Fruit fly (Drosophila melanogaster) whole organism, embryonic: ENCODE measurements around the gene CG14669.
A peak's percentile ranks its signal among the peaks of the same experiment; 100 is the strongest.

Experiments used
- Bteb2 ChIP-seq: fragments of 200-800 bp; sonication (Bioruptor generic); optimal IDR thresholded peaks from 2 replicates; lab custom pipeline; 2016; ENCODE audit warnings: missing biosample characterization, missing genetic modification characterization
- CG10147 ChIP-seq: fragments of 200-800 bp; sonication (Bioruptor generic); optimal IDR thresholded peaks from 2 replicates; lab custom pipeline; 2019; ENCODE audit warnings: missing biosample characterization, mild to moderate bottlenecking, missing genetic modification characterization, moderate library complexity
- CG1024 ChIP-seq: fragments of 200-800 bp; sonication (Bioruptor generic); IDR thresholded peaks from 2 replicates; pipeline ENCODE4 v1.3.6; 2022; ENCODE audit warnings: missing biosample characterization, missing genetic modification characterization
- CG10462 ChIP-seq: fragments of 200-800 bp; sonication (Bioruptor generic); optimal IDR thresholded peaks from 2 replicates; lab custom pipeline; 2016; ENCODE audit warnings: missing biosample characterization, missing genetic modification characterization
- CG10565 ChIP-seq: fragments of 200-800 bp; sonication (Bioruptor generic); optimal IDR thresholded peaks from 3 replicates; lab custom pipeline; 2016; ENCODE audit warnings: missing biosample characterization, mild to moderate bottlenecking, missing genetic modification characterization
- CG10654 ChIP-seq: fragments of 200-800 bp; sonication (Bioruptor generic); optimal IDR thresholded peaks from 2 replicates; lab custom pipeline; 2016; ENCODE audit warnings: missing biosample characterization, missing genetic modification characterization
- CG12071 ChIP-seq: fragments of 200-800 bp; sonication (Bioruptor generic); optimal IDR thresholded peaks from 3 replicates; lab custom pipeline; 2018; ENCODE audit warnings: missing biosample characterization, mild to moderate bottlenecking, missing genetic modification characterization
- CG12391 ChIP-seq: fragments of 200-800 bp; sonication (Bioruptor generic); optimal IDR thresholded peaks from 3 replicates; lab custom pipeline; 2018; ENCODE audit warnings: missing biosample characterization, mild to moderate bottlenecking, missing genetic modification characterization, moderate library complexity
- CG12769 ChIP-seq: fragments of 200-800 bp; sonication (Bioruptor generic); optimal IDR thresholded peaks from 2 replicates; lab custom pipeline; 2019; ENCODE audit warnings: missing biosample characterization, mild to moderate bottlenecking, missing genetic modification characterization, moderate library complexity
- CG14014 ChIP-seq: fragments of 200-800 bp; sonication (Bioruptor generic); IDR thresholded peaks from 2 replicates; pipeline ENCODE4 v1.3.6; 2022; ENCODE audit warnings: missing biosample characterization, missing genetic modification characterization
- CG14441 ChIP-seq: fragments of 200-800 bp; sonication (Bioruptor generic); IDR thresholded peaks from 2 replicates; pipeline ENCODE4 v1.3.6; 2022; ENCODE audit warnings: missing biosample characterization, missing genetic modification characterization
- CG15269 ChIP-seq: fragments of 200-800 bp; sonication (Bioruptor generic); optimal IDR thresholded peaks from 2 replicates; lab custom pipeline; 2018; ENCODE audit warnings: missing biosample characterization, mild to moderate bottlenecking, missing genetic modification characterization, moderate library complexity
- CG15601 ChIP-seq: fragments of 200-800 bp; sonication (Bioruptor generic); optimal IDR thresholded peaks from 3 replicates; lab custom pipeline; 2019; ENCODE audit warnings: missing biosample characterization, mild to moderate bottlenecking, missing genetic modification characterization, moderate library complexity
- CG17186 ChIP-seq: fragments of 200-800 bp; sonication (Bioruptor generic); optimal IDR thresholded peaks from 3 replicates; lab custom pipeline; 2017; ENCODE audit warnings: missing biosample characterization, missing genetic modification reagents, missing genetic modification characterization
- CG2199 ChIP-seq: fragments of 200-800 bp; sonication (Bioruptor generic); IDR thresholded peaks from 3 replicates; pipeline ENCODE4 v1.3.6; 2022; ENCODE audit warnings: missing biosample characterization, missing genetic modification characterization
- CG3163 ChIP-seq: fragments of 200-800 bp; sonication (Bioruptor generic); optimal IDR thresholded peaks from 3 replicates; lab custom pipeline; 2016; ENCODE audit warnings: missing biosample characterization, missing genetic modification characterization
- CG32767 ChIP-seq: fragments of 200-800 bp; sonication (Bioruptor generic); IDR thresholded peaks from 2 replicates; pipeline ENCODE4 v1.3.6; 2022; ENCODE audit warnings: missing biosample characterization, missing genetic modification characterization
- CG33557 ChIP-seq: fragments of 200-800 bp; sonication (Bioruptor generic); optimal IDR thresholded peaks from 2 replicates; lab custom pipeline; 2019; ENCODE audit warnings: missing biosample characterization, mild to moderate bottlenecking, missing genetic modification characterization, moderate library complexity
- CG42726 ChIP-seq: fragments of 200-800 bp; sonication (Bioruptor generic); IDR thresholded peaks from 2 replicates; pipeline ENCODE4 v1.3.6; 2022; ENCODE audit warnings: missing biosample characterization, missing genetic modification characterization; ENCODE audit not compliant: partially characterized antibody
- CG6689 ChIP-seq: fragments of 200-800 bp; sonication (Bioruptor generic); IDR thresholded peaks from 2 replicates; pipeline ENCODE4 v1.3.6; 2022; ENCODE audit warnings: missing biosample characterization, missing genetic modification characterization
- CG7556 ChIP-seq: fragments of 200-800 bp; sonication (Bioruptor generic); optimal IDR thresholded peaks from 2 replicates; lab custom pipeline; 2017; ENCODE audit warnings: missing biosample characterization, mild to moderate bottlenecking, missing genetic modification characterization
- Dip3 ChIP-seq: fragments of 200-800 bp; sonication (Bioruptor generic); optimal IDR thresholded peaks from 3 replicates; lab custom pipeline; 2016; ENCODE audit warnings: missing biosample characterization, missing genetic modification characterization
- Ets97D ChIP-seq: fragments of 200-800 bp; sonication (Bioruptor generic); optimal IDR thresholded peaks from 3 replicates; lab custom pipeline; 2016; ENCODE audit warnings: missing biosample characterization, missing genetic modification characterization
- HLH54F ChIP-seq: fragments of 200-800 bp; sonication (Bioruptor generic); optimal IDR thresholded peaks from 3 replicates; lab custom pipeline; 2016; ENCODE audit warnings: missing biosample characterization, missing genetic modification characterization
- Hand ChIP-seq: fragments of 200-800 bp; sonication (Bioruptor generic); optimal IDR thresholded peaks from 2 replicates; lab custom pipeline; 2017; ENCODE audit warnings: mild to moderate bottlenecking, missing biosample characterization, missing genetic modification reagents, missing genetic modification characterization
- Max ChIP-seq: fragments of 200-800 bp; sonication (Bioruptor generic); optimal IDR thresholded peaks from 2 replicates; lab custom pipeline; 2016; ENCODE audit warnings: missing biosample characterization, mild to moderate bottlenecking, missing genetic modification characterization
- Opbp ChIP-seq: fragments of 200-800 bp; sonication (Bioruptor generic); IDR thresholded peaks from 3 replicates; pipeline ENCODE4 v1.3.6; 2022; ENCODE audit warnings: missing biosample characterization, missing genetic modification characterization; ENCODE audit not compliant: partially characterized antibody
- Ptx1 ChIP-seq: fragments of 200-800 bp; sonication (Bioruptor generic); IDR thresholded peaks from 2 replicates; pipeline ENCODE4 v1.3.6; 2022; ENCODE audit warnings: missing biosample characterization, missing genetic modification characterization
- Rfx ChIP-seq: fragments of 200-800 bp; sonication (Bioruptor generic); IDR thresholded peaks from 2 replicates; pipeline ENCODE4 v1.3.6; 2022; ENCODE audit warnings: missing biosample characterization, missing genetic modification characterization
- Rx ChIP-seq: fragments of 200-800 bp; sonication (Bioruptor generic); IDR thresholded peaks from 2 replicates; pipeline ENCODE4 v1.3.6; 2022; ENCODE audit warnings: missing biosample characterization, missing genetic modification characterization
- Sox100B ChIP-seq: fragments of 200-800 bp; sonication (Bioruptor generic); optimal IDR thresholded peaks from 3 replicates; lab custom pipeline; 2018; ENCODE audit warnings: missing biosample characterization, mild to moderate bottlenecking, missing genetic modification characterization
- Tbp ChIP-seq: fragments of >200 bp; optimal IDR thresholded peaks from 2 replicates; lab custom pipeline; 2018; ENCODE audit warnings: missing biosample characterization, missing genetic modification characterization
- Trl ChIP-seq, 3 experiments: fragments of >200 bp in 2 of 3; fragments of 200-800 bp in 1 of 3; sonication (Bioruptor generic) in 1 of 3; optimal IDR thresholded peaks; 2 replicates in 1 of 3; 3 replicates in 2 of 3; lab custom pipeline; 2016 to 2017; ENCODE audit warnings: missing biosample characterization in 1 of 3, missing genetic modification characterization in 1 of 3
- abd-A ChIP-seq: fragments of 200-800 bp; sonication (Bioruptor generic); optimal IDR thresholded peaks from 3 replicates; lab custom pipeline; 2019; ENCODE audit warnings: missing biosample characterization, mild to moderate bottlenecking, missing genetic modification characterization, moderate library complexity
- ash1 ChIP-seq: fragments of 200-800 bp; sonication (Bioruptor generic); optimal IDR thresholded peaks from 2 replicates; lab custom pipeline; 2018; ENCODE audit warnings: missing biosample characterization, mild to moderate bottlenecking, missing genetic modification characterization
- ato ChIP-seq: fragments of 200-800 bp; sonication (Bioruptor generic); IDR thresholded peaks from 2 replicates; pipeline ENCODE4 v1.3.6; 2022; ENCODE audit warnings: missing biosample characterization, missing genetic modification characterization; ENCODE audit not compliant: partially characterized antibody
- az2 ChIP-seq: fragments of 200-800 bp; sonication (Bioruptor generic); optimal IDR thresholded peaks from 3 replicates; lab custom pipeline; 2016; ENCODE audit warnings: missing biosample characterization, missing genetic modification characterization
- bowl ChIP-seq: fragments of 200-800 bp; sonication (Bioruptor generic); IDR thresholded peaks from 2 replicates; pipeline ENCODE4 v1.3.6; 2022; ENCODE audit warnings: missing biosample characterization, missing genetic modification characterization
- chif ChIP-seq, 2 experiments: fragments of 200-800 bp; sonication (Bioruptor generic); optimal IDR thresholded peaks; 3 replicates each; lab custom pipeline; 2016; ENCODE audit warnings: missing biosample characterization in 2 of 2, missing genetic modification characterization in 2 of 2
- crol ChIP-seq: fragments of 200-800 bp; sonication (Bioruptor generic); IDR thresholded peaks from 2 replicates; pipeline ENCODE4 v1.3.6; 2022; ENCODE audit warnings: missing biosample characterization, missing genetic modification characterization
- danr ChIP-seq: fragments of 200-800 bp; sonication (Bioruptor generic); IDR thresholded peaks from 2 replicates; pipeline ENCODE4 v1.3.6; 2022; ENCODE audit warnings: missing biosample characterization, missing genetic modification characterization
- fd64A ChIP-seq: fragments of 200-800 bp; sonication (Bioruptor generic); optimal IDR thresholded peaks from 3 replicates; lab custom pipeline; 2018; ENCODE audit warnings: missing biosample characterization, mild to moderate bottlenecking, missing genetic modification characterization
- ftz-f1 ChIP-seq: fragments of 200-800 bp; sonication (Bioruptor generic); optimal IDR thresholded peaks from 2 replicates; lab custom pipeline; 2016; ENCODE audit warnings: missing biosample characterization, missing genetic modification characterization
- gsb-n ChIP-seq: fragments of 200-800 bp; sonication (Bioruptor generic); optimal IDR thresholded peaks from 3 replicates; lab custom pipeline; 2018; ENCODE audit warnings: missing biosample characterization, mild to moderate bottlenecking, missing genetic modification characterization
- ind ChIP-seq: fragments of 200-800 bp; sonication (Bioruptor generic); optimal IDR thresholded peaks from 3 replicates; lab custom pipeline; 2016; ENCODE audit warnings: missing biosample characterization, missing genetic modification characterization
- mirr ChIP-seq: fragments of 200-800 bp; sonication (Bioruptor generic); optimal IDR thresholded peaks from 3 replicates; lab custom pipeline; 2018; ENCODE audit warnings: missing biosample characterization, mild to moderate bottlenecking, missing genetic modification characterization
- nmo ChIP-seq: fragments of 200-800 bp; sonication (Bioruptor generic); optimal IDR thresholded peaks from 2 replicates; lab custom pipeline; 2018; ENCODE audit warnings: missing biosample characterization, mild to moderate bottlenecking, missing genetic modification characterization, moderate library complexity
- pb ChIP-seq: fragments of 200-800 bp; sonication (Bioruptor generic); optimal IDR thresholded peaks from 3 replicates; lab custom pipeline; 2016; ENCODE audit warnings: missing biosample characterization, missing genetic modification characterization
- sd ChIP-seq: fragments of 200-800 bp; sonication (Bioruptor generic); optimal IDR thresholded peaks from 3 replicates; lab custom pipeline; 2018; ENCODE audit warnings: missing biosample characterization, mild to moderate bottlenecking, missing genetic modification characterization, moderate library complexity
- tx ChIP-seq: fragments of 200-800 bp; sonication (Bioruptor generic); optimal IDR thresholded peaks from 2 replicates; lab custom pipeline; 2016; ENCODE audit warnings: missing biosample characterization, missing genetic modification characterization

The CG14669 gene

dm6 chr3R:5371563-5371962 is 42.8 kb upstream of the CG14669 start, which contains the start of gene Polr2F (continued):
- TF ChIP-seq CG2199 (GFP tag; lab: Robert Waterston, UW) (0 out of 3 replicates have a peak, but pooled peaks have one; percentile 42), CG1024 (GFP tag; lab: Robert Waterston, UW) (peak; percentile 53), pb (GFP tag; lab: Kevin White, UChicago) (peak; percentile 86), Trl (optimal IDR thresholded peaks at IDR 0.05; lab: Kevin White, UChicago) (no peak), Trl (GFP tag; optimal IDR thresholded peaks at IDR 0.05; lab: Kevin White, UChicago) (peak; percentile 95), Sox100B (GFP tag; lab: Kevin White, UChicago) (no peak), Opbp (GFP tag; lab: Robert Waterston, UW) (peak; percentile 80), danr (peak; percentile 47; the same call in 1 of the 2 replicates), CG33557 (GFP tag; lab: Kevin White, UChicago) (peak; percentile 63), ind (GFP tag; lab: Kevin White, UChicago) (peak; percentile 91), CG3163 (GFP tag; lab: Kevin White, UChicago) (peak; percentile 81), CG10654 (GFP tag; lab: Kevin White, UChicago) (peak; percentile 86), CG12769 (tag; lab: Kevin White, UChicago) (no peak), Hand (GFP tag; lab: Kevin White, UChicago) (peak; percentile 28), nmo (peak; percentile 78), tx (GFP tag; lab: Kevin White, UChicago) (peak; percentile 89), bowl (GFP tag; lab: Robert Waterston, UW) (no peak), Dip3 (GFP tag; lab: Kevin White, UChicago) (peak; percentile 92), CG7556 (GFP tag; lab: Kevin White, UChicago) (peak; percentile 64), mirr (GFP tag; lab: Kevin White, UChicago) (peak; percentile 72), az2 (GFP tag; lab: Kevin White, UChicago) (peak; percentile 82), CG17186 (peak; percentile 98), Rx (peak; percentile 45; the same call in 1 of the 2 replicates), Max (GFP tag; lab: Kevin White, UChicago) (peak; percentile 95), Ptx1 (GFP tag; lab: Robert Waterston, UW) (peak; percentile 73), ato (GFP tag; lab: Robert Waterston, UW) (peak; percentile 12; the same call in 1 of the 2 replicates), abd-A (tag; lab: Kevin White, UChicago) (no peak), CG10147 (GFP tag; lab: Kevin White, UChicago) (peak; percentile 69), CG6689 (GFP tag; lab: Robert Waterston, UW) (0 out of 2 replicates have a peak, but pooled peaks have one; percentile 38), HLH54F (GFP tag; lab: Kevin White, UChicago) (peak; percentile 96), chif (GFP tag; optimal IDR thresholded peaks at IDR 0.05; lab: Kevin White, UChicago) (peak; percentile 82 to 90), Tbp (GFP tag; lab: Kevin White, UChicago) (no peak), sd (tag; lab: Kevin White, UChicago) (no peak), CG15269 (tag; lab: Kevin White, UChicago) (no peak), CG14014 (GFP tag; lab: Robert Waterston, UW) (peak; percentile 83), CG42726 (GFP tag; lab: Robert Waterston, UW) (peak; percentile 55; the same call in 1 of the 2 replicates), Ets97D (peak; percentile 96), CG12391 (tag; lab: Kevin White, UChicago) (peak; percentile 79), gsb-n (tag; lab: Kevin White, UChicago) (peak; percentile 41), CG10565 (GFP tag; lab: Kevin White, UChicago) (no peak), Bteb2 (GFP tag; lab: Kevin White, UChicago) (peak; percentile 82), ash1 (peak; percentile 73), CG15601 (peak; percentile 68), ftz-f1 (GFP tag; lab: Kevin White, UChicago) (peak; percentile 86), CG14441 (GFP tag; lab: Robert Waterston, UW) (peak; percentile 54), CG12071 (peak; percentile 54), fd64A (no peak), CG32767 (GFP tag; lab: Robert Waterston, UW) (no peak), Rfx (peak; percentile 94), crol (GFP tag; lab: Robert Waterston, UW) (no peak), CG10462 (GFP tag; lab: Kevin White, UChicago) (peak; percentile 64)
